Worm (Caenorhabditis elegans) whole organism, L1 larva: ENCODE results near the gene nsph-1.1.

Experiments
- C16A3.4 ChIP-seq: fragments of 150-350 bp; optimal IDR thresholded peaks from 2 replicates; lab custom pipeline; 2014; ENCODE audit warnings: missing biosample characterization, missing genetic modification characterization
- Y116A8C.19 ChIP-seq: sonication (generic microtip); optimal IDR thresholded peaks from 2 replicates; lab custom pipeline; 2016; ENCODE audit warnings: missing compliant biosample characterization, missing genetic modification characterization, borderline replicate concordance
- ama-1 ChIP-seq: fragments of 150-350 bp; optimal IDR thresholded peaks from 2 replicates; lab custom pipeline; 2014
- blmp-1 ChIP-seq: fragments of 150-350 bp; optimal IDR thresholded peaks from 2 replicates; lab custom pipeline; 2014; ENCODE audit warnings: missing biosample characterization, missing genetic modification characterization
- ceh-63 ChIP-seq: fragments of 200-800 bp; sonication (Bioruptor generic); optimal IDR thresholded peaks from 2 replicates; lab custom pipeline; 2018; ENCODE audit warnings: mild to moderate bottlenecking, missing genetic modification characterization, missing compliant biosample characterization
- ceh-82 ChIP-seq, 3 experiments: fragments of 150-350 bp in 1 of 3; sonication (generic microtip) in 2 of 3; optimal IDR thresholded peaks; 2 replicates each; lab custom pipeline; 2014 to 2017; ENCODE audit warnings: missing biosample characterization in 3 of 3, missing genetic modification characterization in 3 of 3
- ceh-90 ChIP-seq: sonication (generic microtip); optimal IDR thresholded peaks from 2 replicates; lab custom pipeline; 2016; ENCODE audit warnings: missing genetic modification characterization, missing compliant biosample characterization
- ces-1 ChIP-seq: fragments of 150-350 bp; optimal IDR thresholded peaks from 2 replicates; lab custom pipeline; 2014; ENCODE audit warnings: missing biosample characterization, missing genetic modification reagents, missing genetic modification characterization
- efl-1 ChIP-seq, 4 experiments: fragments of 150-350 bp; optimal IDR thresholded peaks in 3 of 4; peaks in 1 of 4; 1 replicate in 1 of 4; 2 replicates in 3 of 4; lab custom pipeline; 2014; ENCODE audit warnings: missing biosample characterization in 2 of 4, missing genetic modification characterization in 2 of 4, missing genetic modification reagents in 2 of 4
- egl-27 ChIP-seq, 2 experiments: fragments of 150-350 bp in 1 of 2; sonication (generic microtip); optimal IDR thresholded peaks; 3 replicates each; lab custom pipeline; 2017 to 2018; ENCODE audit warnings: missing biosample characterization in 2 of 2, missing genetic modification characterization in 2 of 2, missing genetic modification reagents in 2 of 2
- fkh-10 ChIP-seq: sonication (generic microtip); optimal IDR thresholded peaks from 2 replicates; lab custom pipeline; 2017; ENCODE audit warnings: missing biosample characterization, missing genetic modification reagents, missing genetic modification characterization
- grh-1 ChIP-seq: fragments of 200-800 bp; sonication (Bioruptor generic); IDR thresholded peaks from 2 replicates; pipeline ENCODE4 v1.3.6; 2022; ENCODE audit warnings: missing genetic modification reagents, missing genetic modification characterization, missing compliant biosample characterization
- hlh-17 ChIP-seq: fragments of 200-800 bp; sonication (Bioruptor generic); optimal IDR thresholded peaks from 2 replicates; lab custom pipeline; 2018; ENCODE audit warnings: missing genetic modification characterization, mild to moderate bottlenecking, missing compliant biosample characterization, moderate library complexity, borderline replicate concordance
- hpl-2 ChIP-seq: fragments of 150-350 bp; optimal IDR thresholded peaks from 2 replicates; lab custom pipeline; 2014; ENCODE audit warnings: missing biosample characterization, missing genetic modification reagents, missing genetic modification characterization
- irx-1 ChIP-seq: sonication (generic microtip); optimal IDR thresholded peaks from 2 replicates; lab custom pipeline; 2016; ENCODE audit warnings: missing genetic modification characterization, missing compliant biosample characterization
- jun-1 ChIP-seq: fragments of 150-350 bp; optimal IDR thresholded peaks from 2 replicates; lab custom pipeline; 2014; ENCODE audit warnings: missing biosample characterization, missing genetic modification reagents, missing genetic modification characterization
- lin-14 ChIP-seq: fragments of 200-800 bp; sonication (Bioruptor generic); optimal IDR thresholded peaks from 2 replicates; lab custom pipeline; 2018; ENCODE audit warnings: mild to moderate bottlenecking, missing genetic modification characterization, moderate library complexity, missing compliant biosample characterization
- lin-39 ChIP-seq: fragments of 150-350 bp; optimal IDR thresholded peaks from 2 replicates; lab custom pipeline; 2014; ENCODE audit warnings: missing biosample characterization, missing genetic modification reagents, missing genetic modification characterization
- lsy-2 ChIP-seq, 2 experiments: fragments of 150-350 bp; optimal IDR thresholded peaks; 2 replicates each; lab custom pipeline; 2014; ENCODE audit warnings: missing biosample characterization in 2 of 2, missing genetic modification characterization in 2 of 2
- mef-2 ChIP-seq: fragments of 150-350 bp; optimal IDR thresholded peaks from 2 replicates; lab custom pipeline; 2014; ENCODE audit warnings: missing biosample characterization, missing genetic modification characterization
- nhr-20 ChIP-seq: sonication (generic microtip); optimal IDR thresholded peaks from 2 replicates; lab custom pipeline; 2016; ENCODE audit warnings: mild to moderate bottlenecking, missing genetic modification characterization, missing compliant biosample characterization
- nhr-47 ChIP-seq: sonication (generic microtip); optimal IDR thresholded peaks from 2 replicates; lab custom pipeline; 2016; ENCODE audit warnings: mild to moderate bottlenecking, missing genetic modification characterization, moderate library complexity, missing compliant biosample characterization
- nhr-71 ChIP-seq: sonication (generic microtip); optimal IDR thresholded peaks from 2 replicates; lab custom pipeline; 2016; ENCODE audit warnings: mild to moderate bottlenecking, missing genetic modification characterization, moderate library complexity, missing compliant biosample characterization
- nhr-77 ChIP-seq: fragments of 150-350 bp; optimal IDR thresholded peaks from 2 replicates; lab custom pipeline; 2014; ENCODE audit warnings: missing biosample characterization, missing genetic modification characterization
- nhr-85 ChIP-seq: sonication (generic microtip); peaks from one replicate; lab custom pipeline; 2016; ENCODE audit warnings: missing genetic modification characterization, inconsistent platforms, missing compliant biosample characterization
- pqm-1 ChIP-seq: sonication (generic microtip); optimal IDR thresholded peaks from 3 replicates; lab custom pipeline; 2017; ENCODE audit warnings: missing biosample characterization, missing genetic modification characterization
- rnt-1 ChIP-seq: sonication (generic microtip); optimal IDR thresholded peaks from 2 replicates; lab custom pipeline; 2016; ENCODE audit warnings: mild to moderate bottlenecking, missing genetic modification characterization, moderate library complexity, missing compliant biosample characterization
- skn-1 ChIP-seq: fragments of 150-350 bp; optimal IDR thresholded peaks from 2 replicates; lab custom pipeline; 2014; ENCODE audit warnings: missing biosample characterization, missing genetic modification characterization
- snpc-4 ChIP-seq: fragments of 150-350 bp; optimal IDR thresholded peaks from 2 replicates; lab custom pipeline; 2014; ENCODE audit warnings: missing biosample characterization, missing genetic modification characterization
- snu-23 ChIP-seq: sonication (generic microtip); optimal IDR thresholded peaks from 2 replicates; lab custom pipeline; 2016; ENCODE audit warnings: missing genetic modification characterization, missing compliant biosample characterization
- sup-37 ChIP-seq: fragments of 200-800 bp; sonication (Bioruptor generic); optimal IDR thresholded peaks from 2 replicates; lab custom pipeline; 2018; ENCODE audit warnings: mild to moderate bottlenecking, missing genetic modification characterization, missing compliant biosample characterization
- unc-130 ChIP-seq: fragments of 150-350 bp; optimal IDR thresholded peaks from 2 replicates; lab custom pipeline; 2017; ENCODE audit warnings: missing biosample characterization, missing genetic modification characterization, inconsistent platforms
- unc-30 ChIP-seq: sonication (generic microtip); optimal IDR thresholded peaks from 2 replicates; lab custom pipeline; 2017; ENCODE audit warnings: missing biosample characterization, missing genetic modification characterization
- vab-15 ChIP-seq: sonication (generic microtip); optimal IDR thresholded peaks from 2 replicates; lab custom pipeline; 2017; ENCODE audit warnings: missing genotype, mild to moderate bottlenecking, missing genetic modification characterization, missing compliant biosample characterization
- zag-1 ChIP-seq: fragments of 150-350 bp; optimal IDR thresholded peaks from 2 replicates; lab custom pipeline; 2014; ENCODE audit warnings: missing biosample characterization, missing genetic modification characterization
- zip-4 ChIP-seq: fragments of 200-800 bp; sonication (Bioruptor generic); optimal IDR thresholded peaks from 2 replicates; lab custom pipeline; 2018; ENCODE audit warnings: mild to moderate bottlenecking, missing genetic modification characterization, moderate library complexity, missing compliant biosample characterization
- ztf-11 ChIP-seq, 2 experiments: sonication (generic microtip); optimal IDR thresholded peaks; 2 replicates each; lab custom pipeline; 2016 to 2017; ENCODE audit warnings: missing genetic modification characterization in 2 of 2, missing biosample characterization in 1 of 2, missing compliant biosample characterization in 1 of 2

The nsph-1.1 gene

ce11 chrII:8747246-8747938, 19.2 kb upstream of the nsph-1.1 start (continued):
- peak; percentile 23 for TF ChIP-seq hpl-2 (GFP tag; lab: Kevin White, UChicago)
- TF ChIP-seq efl-1 (optimal IDR thresholded peaks at IDR 0.05; lab: Kevin White, UChicago) = peak in 1 of 2 experiments; percentile 33
- peak in 1 of 2 experiments; percentile 84 for TF ChIP-seq efl-1 (GFP tag; optimal IDR thresholded peaks at IDR 0.05 in 1 of 2; lab: Kevin White, UChicago)
- TF ChIP-seq nhr-85 = peak; percentile 55
- TF ChIP-seq ztf-11 (tag; optimal IDR thresholded peaks at IDR 0.05; lab: Kevin White, UChicago) = peak in 1 of 2 experiments; percentile 34
- TF ChIP-seq lsy-2 (tag; optimal IDR thresholded peaks at IDR 0.05; lab: Kevin White, UChicago) = peak in 1 of 2 experiments; percentile 46
- TF ChIP-seq, all 84 proteins: peak for 23

- TF ChIP-seq nhr-85 (no peak), zag-1 (tag; lab: Kevin White, UChicago) (no peak), nhr-71 (tag; lab: Kevin White, UChicago) (no peak), ceh-63 (GFP tag; lab: Kevin White, UChicago) (no peak), vab-15 (tag; lab: Kevin White, UChicago) (no peak), nhr-47 (tag; lab: Kevin White, UChicago) (no peak), ceh-82 (tag; optimal IDR thresholded peaks at IDR 0.05; lab: Kevin White, UChicago) (no peak), nhr-20 (tag; lab: Kevin White, UChicago) (no peak), zip-4 (GFP tag; lab: Kevin White, UChicago) (no peak), fkh-10 (no peak), hlh-17 (GFP tag; lab: Kevin White, UChicago) (no peak)
These were observed 18.6 kb upstream of the nsph-1.1 start for ce11 chrII:8747939-8748352.

DNA sequence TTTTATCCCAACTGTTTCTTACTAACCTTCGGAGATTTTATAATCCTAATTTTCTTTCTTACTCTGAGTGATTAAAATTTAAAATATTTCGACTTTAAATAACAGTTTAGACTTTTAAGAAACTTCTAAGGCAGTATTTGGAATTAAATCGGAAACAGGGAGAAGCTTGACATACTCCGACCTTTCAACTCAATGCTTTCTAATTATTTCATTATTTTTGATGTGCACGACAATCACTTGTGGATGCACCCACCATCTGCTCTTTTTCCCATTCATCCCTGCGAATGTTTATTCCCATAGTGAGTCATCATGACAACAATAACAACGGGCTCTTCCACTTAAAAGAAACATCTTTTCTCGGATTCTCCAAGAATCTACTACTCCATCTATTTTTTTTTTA, 17.9 kb upstream of the nsph-1.1 start:
- TF ChIP-seq Y116A8C.19 (tag; lab: Kevin White, UChicago) = no peak
- no peak for TF ChIP-seq rnt-1
- no peak for TF ChIP-seq sup-37 (GFP tag; lab: Kevin White, UChicago)
- TF ChIP-seq efl-1 (optimal IDR thresholded peaks at IDR 0.05; lab: Kevin White, UChicago) = no peak
- peak in 1 of 2 experiments; percentile 64 for TF ChIP-seq efl-1 (GFP tag; optimal IDR thresholded peaks at IDR 0.05 in 1 of 2; lab: Kevin White, UChicago)
- no peak for TF ChIP-seq mef-2

ce11 chrII:8749084-8749483, 17.5 kb upstream of the nsph-1.1 start:
- TF ChIP-seq grh-1 (GFP tag; lab: Robert Waterston, UW) = no peak
- no peak for TF ChIP-seq snpc-4
- TF ChIP-seq blmp-1 (tag; lab: Kevin White, UChicago) = peak; percentile 100
- no peak for TF ChIP-seq nhr-77 (tag; lab: Kevin White, UChicago)
- no peak for TF ChIP-seq ztf-11 (tag; optimal IDR thresholded peaks at IDR 0.05; lab: Kevin White, UChicago)
- TF ChIP-seq, all 84 proteins: peak for 1

ce11 chrII:8750056-8750455, 16.5 kb upstream of the nsph-1.1 start:
- no peak for TF ChIP-seq grh-1 (GFP tag; lab: Robert Waterston, UW)
- TF ChIP-seq lin-39 (tag; lab: Kevin White, UChicago) = no peak
- no peak for TF ChIP-seq pqm-1 (tag; lab: Kevin White, UChicago)
- TF ChIP-seq ceh-90 = no peak
- peak; percentile 95 for TF ChIP-seq blmp-1 (tag; lab: Kevin White, UChicago)
- TF ChIP-seq ama-1 (lab: Kevin White, UChicago) = no peak
- peak; percentile 28 for TF ChIP-seq lin-14 (GFP tag; lab: Kevin White, UChicago)
- TF ChIP-seq skn-1 = peak; percentile 60
- TF ChIP-seq ceh-82 (tag; optimal IDR thresholded peaks at IDR 0.05; lab: Kevin White, UChicago) = no peak
- peak; percentile 1 for TF ChIP-seq snu-23

DNA sequence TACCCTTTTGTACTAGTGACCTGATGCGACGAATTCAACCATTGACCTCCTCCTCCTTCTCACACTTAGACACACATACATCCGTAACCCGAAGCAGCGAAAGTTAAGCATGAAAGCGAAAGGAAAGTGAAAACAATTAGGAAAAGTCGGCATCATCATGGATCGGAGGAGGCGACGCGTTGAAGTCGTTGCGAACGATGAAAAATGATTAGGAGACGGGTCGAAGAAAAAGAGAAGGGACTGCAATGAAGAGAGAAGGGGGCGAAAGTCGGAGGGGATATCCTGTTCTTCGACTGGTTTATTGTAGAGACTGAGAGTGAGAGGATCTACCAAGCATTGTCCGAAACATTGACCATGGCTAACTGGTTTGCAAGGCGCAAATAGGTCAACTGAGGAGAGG, 15.5 kb upstream of the nsph-1.1 start:
- TF ChIP-seq fkh-10 = no peak
- TF ChIP-seq efl-1 (optimal IDR thresholded peaks at IDR 0.05; lab: Kevin White, UChicago) = no peak
- peak in 1 of 2 experiments; percentile 72 for TF ChIP-seq efl-1 (GFP tag; optimal IDR thresholded peaks at IDR 0.05 in 1 of 2; lab: Kevin White, UChicago)
- TF ChIP-seq Y116A8C.19 (tag; lab: Kevin White, UChicago) = no peak
- TF ChIP-seq egl-27 (tag; optimal IDR thresholded peaks at IDR 0.05; lab: Kevin White, UChicago) = no peak
- TF ChIP-seq skn-1 = no peak
- TF ChIP-seq mef-2 = no peak
- no peak for TF ChIP-seq unc-130
- no peak for TF ChIP-seq ceh-63 (GFP tag; lab: Kevin White, UChicago)
- TF ChIP-seq irx-1 (tag; lab: Kevin White, UChicago) = no peak
- peak; percentile 100 for TF ChIP-seq blmp-1 (tag; lab: Kevin White, UChicago)
- TF ChIP-seq unc-30 (tag; lab: Kevin White, UChicago) = no peak
- TF ChIP-seq ztf-11 (tag; optimal IDR thresholded peaks at IDR 0.05; lab: Kevin White, UChicago) = no peak
- TF ChIP-seq C16A3.4 (tag; lab: Kevin White, UChicago) = no peak
- TF ChIP-seq jun-1 (tag; lab: Kevin White, UChicago) = peak; percentile 53
- no peak for TF ChIP-seq zag-1 (tag; lab: Kevin White, UChicago)
- no peak for TF ChIP-seq ces-1 (GFP tag; lab: Kevin White, UChicago)
